Worm (Caenorhabditis elegans): ENCODE measurements around the gene R02E4.1.

The R02E4.1 gene

DNA sequence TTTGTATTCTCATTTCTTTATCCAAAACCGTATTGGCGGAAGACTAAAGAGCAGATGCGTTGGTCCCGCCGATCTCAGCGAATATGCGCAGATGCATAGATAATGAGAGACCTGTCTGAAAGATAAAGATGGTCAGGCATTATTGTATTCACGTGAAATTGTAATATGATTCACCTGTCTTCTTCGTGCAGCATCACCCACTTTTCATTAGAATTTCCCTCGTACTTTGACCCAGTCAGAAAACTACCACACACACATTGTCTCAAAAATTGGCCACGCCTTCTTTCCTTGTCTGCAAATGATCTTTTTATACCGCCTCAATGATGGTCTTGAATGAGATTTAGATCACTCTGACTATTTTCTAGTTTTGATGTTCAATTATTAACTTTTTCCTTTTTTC lies 41.7 kb upstream of the R02E4.1 start:
- peak; percentile 65 for TF ChIP-seq ceh-63 (GFP tag; optimal IDR thresholded peaks at IDR 0.05)
- TF ChIP-seq nhr-85 (tag) = peak; percentile 74
- no peak for TF ChIP-seq ceh-8 (GFP tag; optimal IDR thresholded peaks at IDR 0.05)

- TF ChIP-seq egl-27 (tag; optimal IDR thresholded peaks at IDR 0.05) = no peak
- TF ChIP-seq nhr-76 (tag; optimal IDR thresholded peaks at IDR 0.05) = no peak
- no peak for TF ChIP-seq C34B4.2 (tag; optimal IDR thresholded peaks at IDR 0.05)
- no peak for TF ChIP-seq efl-3 (GFP tag; optimal IDR thresholded peaks at IDR 0.05)
- TF ChIP-seq ceh-90 (tag; optimal IDR thresholded peaks at IDR 0.05) = no peak
- TF ChIP-seq hlh-4 (tag; optimal IDR thresholded peaks at IDR 0.05) = no peak
- TF ChIP-seq sox-4 (tag; optimal IDR thresholded peaks at IDR 0.05) = peak; percentile 57
- no peak for TF ChIP-seq aly-2 (tag; optimal IDR thresholded peaks at IDR 0.05)
- TF ChIP-seq tlp-1 (tag; optimal IDR thresholded peaks at IDR 0.05) = no peak
- TF ChIP-seq jun-1 (tag; optimal IDR thresholded peaks at IDR 0.05) = peak; percentile 41
- no peak for TF ChIP-seq C04F5.9 (tag; optimal IDR thresholded peaks at IDR 0.05)
- peak; percentile 2 to 22 for TF ChIP-seq efl-1 (optimal IDR thresholded peaks at IDR 0.05)
- TF ChIP-seq efl-1 (GFP tag; optimal IDR thresholded peaks at IDR 0.05 in 1 of 2) = peak in 1 of 2 experiments; percentile 90
- no peak for TF ChIP-seq ces-1 (GFP tag; optimal IDR thresholded peaks at IDR 0.05)
- TF ChIP-seq irx-1 (tag; optimal IDR thresholded peaks at IDR 0.05) = peak; percentile 71
- TF ChIP-seq skn-1 (tag; optimal IDR thresholded peaks at IDR 0.05) = peak; percentile 96
- TF ChIP-seq nhr-85 (tag) = peak; percentile 86
- peak; percentile 70 for TF ChIP-seq ama-1 (optimal IDR thresholded peaks at IDR 0.05)
- TF ChIP-seq ztf-4 (tag; optimal IDR thresholded peaks at IDR 0.05) = peak; percentile 24
- no peak for TF ChIP-seq zag-1 (tag; optimal IDR thresholded peaks at IDR 0.05)
- TF ChIP-seq fkh-4 (tag; optimal IDR thresholded peaks at IDR 0.05; ENCODE audit: borderline replicate concordance) = no peak
- TF ChIP-seq C16A3.4 (tag; optimal IDR thresholded peaks at IDR 0.05) = peak; percentile 76
- no peak for TF ChIP-seq nhr-237 (tag; optimal IDR thresholded peaks at IDR 0.05)
- TF ChIP-seq nhr-77 (tag; optimal IDR thresholded peaks at IDR 0.05) = peak; percentile 82
- TF ChIP-seq sptf-1 (tag; optimal IDR thresholded peaks at IDR 0.05) = no peak
- TF ChIP-seq ceh-8 (GFP tag; optimal IDR thresholded peaks at IDR 0.05) = peak; percentile 5
- no peak for TF ChIP-seq hlh-17 (GFP tag; optimal IDR thresholded peaks at IDR 0.05; ENCODE audit: borderline replicate concordance)
- TF ChIP-seq isw-1 (GFP tag; IDR thresholded peaks at IDR 0.05) = peak; percentile 44; the same call in 1 of the 2 replicates
- peak; percentile 56 for TF ChIP-seq lin-13 (GFP tag; optimal IDR thresholded peaks at IDR 0.05)
- TF ChIP-seq grh-1 (GFP tag; IDR thresholded peaks at IDR 0.05) = 0 out of 2 replicates have a peak, but pooled peaks have one; percentile 39
- TF ChIP-seq nhr-84 (tag; optimal IDR thresholded peaks at IDR 0.05) = peak; percentile 9
- TF ChIP-seq nhr-12 (tag; optimal IDR thresholded peaks at IDR 0.05) = no peak
- peak; percentile 38 for TF ChIP-seq fos-1 (tag; optimal IDR thresholded peaks at IDR 0.05)
- no peak for TF ChIP-seq pag-3 (tag; optimal IDR thresholded peaks at IDR 0.05; ENCODE audit: borderline replicate concordance, insufficient read depth)
- TF ChIP-seq unc-98 (GFP tag; IDR thresholded peaks at IDR 0.05) = no peak
- peak in 2 of 6 experiments; percentile 39 to 83 for TF ChIP-seq elt-3 (tag; optimal IDR thresholded peaks at IDR 0.05)
- TF ChIP-seq lin-39 (tag; optimal IDR thresholded peaks at IDR 0.05) = peak; percentile 29
- no peak for TF ChIP-seq pqm-1 (tag; optimal IDR thresholded peaks at IDR 0.05)
- TF ChIP-seq rnt-1 (tag; optimal IDR thresholded peaks at IDR 0.05) = peak; percentile 80
- peak; percentile 44 for TF ChIP-seq zip-4 (GFP tag; optimal IDR thresholded peaks at IDR 0.05)
- peak; percentile 77 for TF ChIP-seq blmp-1 (tag; optimal IDR thresholded peaks at IDR 0.05)
- TF ChIP-seq unc-62 (GFP tag; optimal IDR thresholded peaks at IDR 0.05) = no peak
- peak; percentile 69 for TF ChIP-seq unc-86 (tag; optimal IDR thresholded peaks at IDR 0.05)
- peak; percentile 8 for TF ChIP-seq lir-3 (tag; optimal IDR thresholded peaks at IDR 0.05; ENCODE audit: poor library complexity)
- TF ChIP-seq ceh-88 (GFP tag; IDR thresholded peaks at IDR 0.05) = 0 out of 2 replicates have a peak, but pooled peaks have one; percentile 19
- TF ChIP-seq elt-2 (tag; optimal IDR thresholded peaks at IDR 0.05) = peak; percentile 40
- TF ChIP-seq dpl-1 (GFP tag; optimal IDR thresholded peaks at IDR 0.05) = peak; percentile 1 to 19 (median 7)
- TF ChIP-seq unc-30 (tag; optimal IDR thresholded peaks at IDR 0.05) = no peak
- TF ChIP-seq Y116A8C.19 (tag; optimal IDR thresholded peaks at IDR 0.05; ENCODE audit: borderline replicate concordance) = no peak
Measured at ce11 chrX:4145051-4145826, 40.9 kb upstream of the R02E4.1 start.
